Worm (Caenorhabditis elegans): ENCODE measurements around the gene Y116A8C.30.

Gene Y116A8C.30

ce11 chrIV:17088849-17089248, 14.7 kb downstream of the Y116A8C.30 start, which contains the start of gene Y116A8C.43 (continued):
- TF ChIP-seq Y95B8A.8 (GFP tag; IDR thresholded peaks at IDR 0.05) = 0 out of 2 replicates have a peak, but pooled peaks have one; percentile 15
- TF ChIP-seq nhr-179 (tag; optimal IDR thresholded peaks at IDR 0.05) = no peak
- TF ChIP-seq akir-1 (GFP tag; optimal IDR thresholded peaks at IDR 0.05) = no peak
- no peak for TF ChIP-seq bed-1 (GFP tag; IDR thresholded peaks at IDR 0.05)
- no peak for TF ChIP-seq lag-1 (GFP tag; IDR thresholded peaks at IDR 0.05)
- no peak for TF ChIP-seq nhr-120 (GFP tag; IDR thresholded peaks at IDR 0.05)
- TF ChIP-seq lin-54 (GFP tag; optimal IDR thresholded peaks at IDR 0.05) = peak; percentile 7
- TF ChIP-seq fkh-3 (tag; optimal IDR thresholded peaks at IDR 0.05) = no peak
- TF ChIP-seq tlf-1 (GFP tag; optimal IDR thresholded peaks at IDR 0.05) = peak; percentile 43
- TF ChIP-seq madf-8 (GFP tag; conservative IDR thresholded peaks at IDR 0.05) = 0 out of 2 replicates have a peak, but pooled peaks have one; percentile 8
- no peak for TF ChIP-seq aptf-2 (GFP tag; conservative IDR thresholded peaks at IDR 0.05)
- TF ChIP-seq nfya-1 (tag; optimal IDR thresholded peaks at IDR 0.05; ENCODE audit: borderline replicate concordance, insufficient read depth) = no peak
- peak; percentile 34 for TF ChIP-seq die-1 (tag; optimal IDR thresholded peaks at IDR 0.05)
- TF ChIP-seq Y56A3A.18 (GFP tag; IDR thresholded peaks at IDR 0.05) = 0 out of 2 replicates have a peak, but pooled peaks have one; percentile 53
- TF ChIP-seq Y53G8AR.9 (GFP tag; conservative IDR thresholded peaks at IDR 0.05) = peak; percentile 76
- no peak for TF ChIP-seq egl-44 (GFP tag; IDR thresholded peaks at IDR 0.05)
- peak; percentile 68; the same call in 1 of the 2 replicates for TF ChIP-seq B0336.3 (GFP tag; IDR thresholded peaks at IDR 0.05)
- TF ChIP-seq sptf-2 (GFP tag; optimal IDR thresholded peaks at IDR 0.05) = no peak
- TF ChIP-seq gei-17 (GFP tag; optimal IDR thresholded peaks at IDR 0.05) = no peak
- TF ChIP-seq zfh-2 (GFP tag; conservative IDR thresholded peaks at IDR 0.05) = no peak
- no peak for TF ChIP-seq tbx-9 (tag; optimal IDR thresholded peaks at IDR 0.05; ENCODE audit: borderline replicate concordance)
- TF ChIP-seq ceh-58 (GFP tag; IDR thresholded peaks at IDR 0.05) = no peak
- no peak for TF ChIP-seq lin-26 (GFP tag; IDR thresholded peaks at IDR 0.05)
- TF ChIP-seq mcd-1 (GFP tag; IDR thresholded peaks at IDR 0.05) = no peak
- no peak for TF ChIP-seq mel-28 (tag; optimal IDR thresholded peaks at IDR 0.05; ENCODE audit: borderline replicate concordance)
- TF ChIP-seq F37B4.10 (GFP tag; IDR thresholded peaks at IDR 0.05) = no peak
- TF ChIP-seq tbp1 (GFP tag; optimal IDR thresholded peaks at IDR 0.05) = peak; percentile 44
- TF ChIP-seq ceh-40 (GFP tag; IDR thresholded peaks at IDR 0.05) = no peak
- 0 out of 2 replicates have a peak, but pooled peaks have one; percentile 29 for TF ChIP-seq hlh-26 (GFP tag; conservative IDR thresholded peaks at IDR 0.05)
- TF ChIP-seq cebp-2 (GFP tag; IDR thresholded peaks at IDR 0.05) = no peak
- no peak for TF ChIP-seq B0019.2 (GFP tag; conservative IDR thresholded peaks at IDR 0.05)
- TF ChIP-seq pha-4 (tag; optimal IDR thresholded peaks at IDR 0.05) = no peak
- no peak for TF ChIP-seq nhr-90 (tag; optimal IDR thresholded peaks at IDR 0.05)
- peak; percentile 65 for TF ChIP-seq F49E8.2 (tag; optimal IDR thresholded peaks at IDR 0.05; ENCODE audit: insufficient read depth)
- TF ChIP-seq ztf-25 (GFP tag; IDR thresholded peaks at IDR 0.05) = 0 out of 2 replicates have a peak, but pooled peaks have one; percentile 10
- TF ChIP-seq rcor-1 (GFP tag; IDR thresholded peaks at IDR 0.05) = peak; percentile 38; the same call in 1 of the 2 replicates
- TF ChIP-seq sea-2 (GFP tag; IDR thresholded peaks at IDR 0.05) = no peak
- TF ChIP-seq madf-3 (GFP tag; IDR thresholded peaks at IDR 0.05) = 0 out of 2 replicates have a peak, but pooled peaks have one; percentile 59
- peak; percentile 5 for TF ChIP-seq F10E7.11 (tag; optimal IDR thresholded peaks at IDR 0.05)
